Fruit fly (Drosophila melanogaster) whole organism, adult: Measurements from ENCODE around the gene pyx.
A peak's percentile ranks its signal among the peaks of the same experiment; 100 is the strongest.

Source experiments
- CG11617 ChIP-seq: fragments of 200-800 bp; sonication (Bioruptor generic); optimal IDR thresholded peaks from 2 replicates; lab custom pipeline; 2017; ENCODE audit warnings: mild to moderate bottlenecking, missing biosample characterization, missing genetic modification reagents, missing genetic modification characterization
- CG5204 ChIP-seq: fragments of 200-800 bp; sonication (Bioruptor generic); optimal IDR thresholded peaks from 2 replicates; lab custom pipeline; 2016; ENCODE audit warnings: missing biosample characterization, missing genetic modification characterization
- CG7101 ChIP-seq: fragments of 200-800 bp; sonication (Bioruptor generic); optimal IDR thresholded peaks from 2 replicates; lab custom pipeline; 2018; ENCODE audit warnings: missing biosample characterization, mild to moderate bottlenecking, missing genetic modification characterization, moderate library complexity
- Clk ChIP-seq: fragments of 200-800 bp; sonication (Bioruptor generic); optimal IDR thresholded peaks from 2 replicates; lab custom pipeline; 2017; ENCODE audit warnings: missing biosample characterization, missing genetic modification characterization
- bab1 ChIP-seq: fragments of 200-800 bp; sonication (Bioruptor generic); optimal IDR thresholded peaks from 3 replicates; lab custom pipeline; 2019; ENCODE audit warnings: missing biosample characterization, mild to moderate bottlenecking, missing genetic modification characterization, moderate library complexity
- cic ChIP-seq: fragments of 200-800 bp; sonication (Bioruptor generic); optimal IDR thresholded peaks from 2 replicates; lab custom pipeline; 2017; ENCODE audit warnings: missing biosample characterization, mild to moderate bottlenecking, missing genetic modification characterization, moderate library complexity
- cnc ChIP-seq, 2 experiments: fragments of >200 bp; optimal IDR thresholded peaks; 2 replicates each; lab custom pipeline; 2017
- ovo ChIP-seq: fragments of 200-800 bp; sonication (Bioruptor generic); optimal IDR thresholded peaks from 2 replicates; lab custom pipeline; 2016; ENCODE audit warnings: missing biosample characterization, missing genetic modification characterization
- pad ChIP-seq: fragments of 200-800 bp; sonication (Bioruptor generic); optimal IDR thresholded peaks from 3 replicates; lab custom pipeline; 2017; ENCODE audit warnings: missing biosample characterization, missing genetic modification characterization, mild to moderate bottlenecking, moderate library complexity, missing genetic modification reagents

DNA sequence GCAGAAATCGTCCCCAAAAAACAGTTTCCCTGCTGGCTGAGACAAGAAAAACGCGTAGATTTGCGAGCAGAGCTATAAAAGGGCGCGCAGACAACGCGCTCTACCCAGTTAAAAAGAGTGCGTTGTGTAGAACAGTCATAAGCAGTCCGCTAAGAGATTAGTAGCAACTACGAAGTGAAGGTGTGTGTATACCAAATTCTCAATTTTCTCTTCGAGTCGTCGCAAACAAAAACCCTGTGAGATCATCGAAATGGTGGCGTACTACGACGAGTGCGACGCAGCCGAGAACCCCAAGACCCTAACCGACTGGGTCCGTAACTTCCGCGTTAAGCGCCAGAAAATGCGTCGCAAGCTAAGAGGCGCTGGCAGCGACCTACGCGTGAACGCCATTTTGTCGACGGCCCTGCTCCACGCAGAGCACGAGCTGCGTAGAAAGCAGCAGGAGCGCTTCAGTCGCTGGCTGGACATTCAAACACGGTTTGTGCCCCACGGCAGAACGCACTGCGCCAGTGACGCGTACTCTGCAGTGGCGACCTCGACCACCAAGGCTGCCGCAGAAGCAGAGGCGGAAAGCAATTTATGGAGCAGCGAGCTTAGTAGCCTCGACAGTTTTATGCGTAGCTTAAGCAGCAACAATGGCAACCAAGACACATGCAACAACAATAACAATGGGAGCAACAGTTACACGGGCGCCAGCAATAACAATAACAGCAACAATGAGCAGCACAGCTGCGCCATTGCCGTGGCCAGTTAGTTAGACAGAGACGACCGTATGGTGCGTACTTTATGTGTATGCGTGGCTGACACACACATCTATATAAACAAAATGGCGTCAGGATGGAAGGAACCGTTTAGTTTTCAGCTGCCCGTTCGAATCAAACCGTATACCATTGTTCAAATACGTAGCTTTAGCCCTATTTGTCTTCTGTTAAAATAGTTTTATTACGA is 1.4 kb upstream of the pyx start:
- TF ChIP-seq CG5204 (GFP tag; lab: Kevin White, UChicago) (no peak), CG7101 (tag; lab: Kevin White, UChicago) (no peak), pad (GFP tag; lab: Kevin White, UChicago) (no peak), CG11617 (GFP tag; lab: Kevin White, UChicago) (peak; percentile 25), Clk (GFP tag; lab: Kevin White, UChicago) (no peak), cnc (optimal IDR thresholded peaks at IDR 0.05; lab: Kevin White, UChicago) (no peak), bab1 (GFP tag; lab: Kevin White, UChicago) (no peak), ovo (peak; percentile 95), cic (GFP tag; lab: Kevin White, UChicago) (peak; percentile 21)
